Worm (Caenorhabditis elegans) whole organism, L4 larva: Measurements from ENCODE around the gene nhr-129.

Experiments used
- F10B5.3 ChIP-seq: sonication (generic microtip); optimal IDR thresholded peaks from 2 replicates; lab custom pipeline; 2016; ENCODE audit warnings: mild to moderate bottlenecking, missing genetic modification characterization, missing compliant biosample characterization
- F37D6.2 ChIP-seq: sonication (generic microtip); optimal IDR thresholded peaks from 2 replicates; lab custom pipeline; 2016; ENCODE audit warnings: mild to moderate bottlenecking, missing genetic modification characterization, missing compliant biosample characterization
- F44E2.7 ChIP-seq: fragments of 200-800 bp; sonication (Bioruptor generic); IDR thresholded peaks from 2 replicates; pipeline ENCODE4 v2.1.2; 2022; ENCODE audit warnings: missing genetic modification characterization, missing compliant biosample characterization
- Y105C5A.15 ChIP-seq: fragments of 200-800 bp; sonication (Bioruptor generic); IDR thresholded peaks from 2 replicates; pipeline ENCODE4 v1.3.6; 2022; ENCODE audit warnings: missing genetic modification characterization, missing compliant biosample characterization
- Y75B8A.6 ChIP-seq: fragments of 200-800 bp; sonication (Bioruptor generic); IDR thresholded peaks from 2 replicates; pipeline ENCODE4 v1.3.6; 2022; ENCODE audit warnings: missing genetic modification reagents, missing genetic modification characterization, missing compliant biosample characterization
- aha-1 ChIP-seq: fragments of 150-350 bp; peaks from one replicate; lab custom pipeline; 2014; ENCODE audit warnings: missing biosample characterization, missing genetic modification characterization
- arid-1 ChIP-seq: fragments of 200-800 bp; sonication (Bioruptor generic); conservative IDR thresholded peaks from 2 replicates; pipeline ENCODE4 v1.3.6; 2022; ENCODE audit warnings: missing genetic modification reagents, missing genetic modification characterization, missing compliant biosample characterization
- ceh-32 ChIP-seq: sonication (generic microtip); optimal IDR thresholded peaks from 2 replicates; lab custom pipeline; 2016; ENCODE audit warnings: mild to moderate bottlenecking, missing genetic modification characterization, missing compliant biosample characterization; ENCODE audit not compliant: poor library complexity
- ceh-44 ChIP-seq: fragments of 200-800 bp; sonication (Bioruptor generic); IDR thresholded peaks from 2 replicates; pipeline ENCODE4 v1.3.6; 2022; ENCODE audit warnings: missing genetic modification reagents, missing genetic modification characterization, missing compliant biosample characterization
- ces-1 ChIP-seq: fragments of 150-350 bp; sonication (generic microtip); optimal IDR thresholded peaks from 4 replicates; lab custom pipeline; 2014; ENCODE audit warnings: missing biosample characterization, missing genetic modification reagents, missing genetic modification characterization
- ctbp-1 ChIP-seq: fragments of 200-800 bp; sonication (Bioruptor generic); IDR thresholded peaks from 2 replicates; pipeline ENCODE4 v1.3.6; 2022; ENCODE audit warnings: missing genetic modification reagents, missing genetic modification characterization, missing compliant biosample characterization
- daf-16 ChIP-seq, 3 experiments: sonication (generic microtip); optimal IDR thresholded peaks; 2 replicates each; lab custom pipeline; 2016 to 2017; ENCODE audit warnings: missing genetic modification characterization in 3 of 3, missing genetic modification reagents in 3 of 3, mild to moderate bottlenecking in 2 of 3, missing compliant biosample characterization in 2 of 3, missing biosample characterization in 1 of 3, moderate library complexity in 1 of 3
- dmd-6 ChIP-seq: fragments of 200-800 bp; sonication (Bioruptor generic); IDR thresholded peaks from 2 replicates; pipeline ENCODE4 v1.3.6; 2022; ENCODE audit warnings: missing genetic modification reagents, missing genetic modification characterization, missing compliant biosample characterization
- dmd-9 ChIP-seq: fragments of 200-800 bp; sonication (Bioruptor generic); IDR thresholded peaks from 2 replicates; pipeline ENCODE4 v1.3.6; 2022; ENCODE audit warnings: missing genetic modification reagents, missing genetic modification characterization, missing compliant biosample characterization
- egl-27 ChIP-seq: sonication (generic microtip); optimal IDR thresholded peaks from 3 replicates; lab custom pipeline; 2017; ENCODE audit warnings: missing biosample characterization, missing genetic modification reagents, missing genetic modification characterization
- hlh-30 ChIP-seq: sonication (generic microtip); optimal IDR thresholded peaks from 2 replicates; lab custom pipeline; 2017; ENCODE audit warnings: antibody characterized with exemption, mild to moderate bottlenecking, missing genetic modification characterization, missing compliant biosample characterization; ENCODE audit not compliant: insufficient read depth
- jun-1 ChIP-seq: fragments of 150-350 bp; optimal IDR thresholded peaks from 2 replicates; lab custom pipeline; 2014; ENCODE audit warnings: missing biosample characterization, missing genetic modification reagents, missing genetic modification characterization
- lin-39 ChIP-seq: fragments of 150-350 bp; optimal IDR thresholded peaks from 2 replicates; lab custom pipeline; 2014; ENCODE audit warnings: missing biosample characterization, missing genetic modification reagents, missing genetic modification characterization
- lir-3 ChIP-seq: sonication (generic microtip); optimal IDR thresholded peaks from 2 replicates; lab custom pipeline; 2016; ENCODE audit warnings: mild to moderate bottlenecking, missing genetic modification characterization, missing compliant biosample characterization
- madf-9 ChIP-seq: fragments of 200-800 bp; sonication (Bioruptor generic); conservative IDR thresholded peaks from 2 replicates; pipeline ENCODE4 v1.3.6; 2022; ENCODE audit warnings: missing genetic modification reagents, missing genetic modification characterization, missing compliant biosample characterization
- mes-2 ChIP-seq: sonication (generic microtip); optimal IDR thresholded peaks from 2 replicates; lab custom pipeline; 2016; ENCODE audit warnings: missing genotype, mild to moderate bottlenecking, missing genetic modification characterization, missing compliant biosample characterization; ENCODE audit not compliant: poor library complexity, severe bottlenecking
- nhr-10 ChIP-seq: fragments of 150-350 bp; optimal IDR thresholded peaks from 2 replicates; lab custom pipeline; 2014; ENCODE audit warnings: missing biosample characterization, missing genetic modification characterization
- nhr-11 ChIP-seq: fragments of 150-350 bp; optimal IDR thresholded peaks from 2 replicates; lab custom pipeline; 2014; ENCODE audit warnings: missing biosample characterization, missing genetic modification characterization
- nhr-28 ChIP-seq: fragments of 150-350 bp; optimal IDR thresholded peaks from 2 replicates; lab custom pipeline; 2014; ENCODE audit warnings: missing biosample characterization, missing genetic modification characterization
- nhr-6 ChIP-seq: fragments of 150-350 bp; optimal IDR thresholded peaks from 2 replicates; lab custom pipeline; 2014; ENCODE audit warnings: missing biosample characterization, missing genetic modification characterization
- rbr-2 ChIP-seq: sonication (generic microtip); optimal IDR thresholded peaks from 2 replicates; lab custom pipeline; 2016; ENCODE audit warnings: missing genotype, missing genetic modification characterization, missing compliant biosample characterization
- skn-1 ChIP-seq: fragments of 150-350 bp; optimal IDR thresholded peaks from 2 replicates; lab custom pipeline; 2014; ENCODE audit warnings: missing biosample characterization, missing genetic modification characterization
- spr-1 ChIP-seq: sonication (generic microtip); optimal IDR thresholded peaks from 2 replicates; lab custom pipeline; 2016; ENCODE audit warnings: mild to moderate bottlenecking, missing genetic modification characterization, missing compliant biosample characterization
- unc-62 ChIP-seq, 3 experiments: fragments of 150-350 bp in 1 of 3; sonication (generic microtip); optimal IDR thresholded peaks in 2 of 3; peaks in 1 of 3; 1 replicate in 1 of 3; 2 replicates in 2 of 3; lab custom pipeline; 2014 to 2017; ENCODE audit warnings: missing biosample characterization in 3 of 3, missing genetic modification characterization in 3 of 3, missing genetic modification reagents in 3 of 3, missing genotype in 1 of 3
- vab-7 ChIP-seq: fragments of 200-800 bp; sonication (Bioruptor generic); IDR thresholded peaks from 2 replicates; pipeline ENCODE4 v1.3.6; 2022; ENCODE audit warnings: missing genetic modification reagents, missing genetic modification characterization, missing compliant biosample characterization
- zfp-3 ChIP-seq: fragments of 200-800 bp; sonication (Bioruptor generic); conservative IDR thresholded peaks from 2 replicates; pipeline ENCODE4 v1.3.6; 2022; ENCODE audit warnings: missing genetic modification reagents, missing genetic modification characterization, missing compliant biosample characterization
- ztf-11 ChIP-seq: fragments of 150-350 bp; optimal IDR thresholded peaks from 2 replicates; lab custom pipeline; 2014; ENCODE audit warnings: missing biosample characterization, missing genetic modification characterization

The nhr-129 gene

ce11 chrV:13297220-13297619 lies 33.6 kb downstream of the nhr-129 start, which contains the start of gene C26E1.1 (continued):
- no peak for TF ChIP-seq zfp-3 (GFP tag; lab: Robert Waterston, UW)
- TF ChIP-seq dmd-9 (GFP tag; lab: Robert Waterston, UW) = no peak
- no peak for TF ChIP-seq spr-1 (tag; lab: Kevin White, UChicago)

- TF ChIP-seq lin-39 (tag; lab: Kevin White, UChicago) (no peak), unc-62 (GFP tag; optimal IDR thresholded peaks at IDR 0.05 in 1 of 2; lab: Kevin White, UChicago) (peak in 1 of 2 experiments; percentile 63), unc-62 (tag; optimal IDR thresholded peaks at IDR 0.05; lab: Kevin White, UChicago) (no peak)
- TF ChIP-seq, all 104 proteins: peak for 1
These were observed 35.0 kb downstream of the nhr-129 start, which contains the start of gene uig-1 for ce11 chrV:13295859-13296258. TSS of gene uig-1 (minus strand) at chrV:13295978.

ce11 chrV:13294507-13294906 lies 36.3 kb downstream of the nhr-129 start:
- no peak for TF ChIP-seq dmd-6
- no peak for TF ChIP-seq nhr-11 (tag; lab: Kevin White, UChicago)
- no peak for TF ChIP-seq F44E2.7 (GFP tag; lab: Robert Waterston, UW)
- TF ChIP-seq madf-9 (GFP tag; lab: Robert Waterston, UW) = no peak
- no peak for TF ChIP-seq lir-3 (tag; lab: Kevin White, UChicago)

- TF ChIP-seq daf-16 (GFP tag; optimal IDR thresholded peaks at IDR 0.05; lab: Kevin White, UChicago) (peak in 1 of 2 experiments; percentile 36), daf-16 (tag; optimal IDR thresholded peaks at IDR 0.05; lab: Kevin White, UChicago) (no peak), ctbp-1 (no peak), ztf-11 (tag; lab: Kevin White, UChicago) (no peak)
These were observed 41.9 kb downstream of the nhr-129 start for ce11 chrV:13288881-13289280.

- TF ChIP-seq rbr-2 (tag; lab: Kevin White, UChicago) = no peak
- TF ChIP-seq ztf-11 (tag; lab: Kevin White, UChicago) = no peak
- no peak for TF ChIP-seq ces-1 (GFP tag; lab: Kevin White, UChicago)
- TF ChIP-seq nhr-10 (tag; lab: Kevin White, UChicago) = no peak
- peak; percentile 91 for TF ChIP-seq aha-1 (tag; lab: Kevin White, UChicago)
- TF ChIP-seq unc-62 (GFP tag; optimal IDR thresholded peaks at IDR 0.05 in 1 of 2; lab: Kevin White, UChicago) = no peak
- TF ChIP-seq unc-62 (tag; optimal IDR thresholded peaks at IDR 0.05; lab: Kevin White, UChicago) = no peak
- no peak for TF ChIP-seq F37D6.2 (tag; lab: Kevin White, UChicago)
These were observed 44.3 kb downstream of the nhr-129 start for ce11 chrV:13286525-13286924.

ce11 chrV:13285284-13285683 lies 45.5 kb downstream of the nhr-129 start:
- TF ChIP-seq nhr-11 (tag; lab: Kevin White, UChicago) (peak; percentile 27), nhr-28 (tag; lab: Kevin White, UChicago) (peak; percentile 33), ceh-44 (GFP tag; lab: Robert Waterston, UW) (no peak)

ce11 chrV:13282958-13283357 lies 47.9 kb downstream of the nhr-129 start:
- no peak for TF ChIP-seq nhr-6 (tag; lab: Kevin White, UChicago)
- TF ChIP-seq arid-1 (GFP tag; lab: Robert Waterston, UW) = no peak
- no peak for TF ChIP-seq lir-3 (tag; lab: Kevin White, UChicago)
- TF ChIP-seq unc-62 (GFP tag; optimal IDR thresholded peaks at IDR 0.05 in 1 of 2; lab: Kevin White, UChicago) = no peak
- no peak for TF ChIP-seq unc-62 (tag; optimal IDR thresholded peaks at IDR 0.05; lab: Kevin White, UChicago)
- no peak for TF ChIP-seq Y105C5A.15 (GFP tag; lab: Robert Waterston, UW)
- no peak for TF ChIP-seq hlh-30 (tag; lab: Kevin White, UChicago)
- TF ChIP-seq egl-27 = no peak
- TF ChIP-seq vab-7 (GFP tag; lab: Robert Waterston, UW) = no peak
- TF ChIP-seq Y75B8A.6 (GFP tag; lab: Robert Waterston, UW) = no peak
- no peak for TF ChIP-seq skn-1 (tag; lab: Kevin White, UChicago)
- no peak for TF ChIP-seq jun-1 (tag; lab: Kevin White, UChicago)
- no peak for TF ChIP-seq mes-2
- TF ChIP-seq ceh-32 (tag; lab: Kevin White, UChicago) = no peak
- no peak for TF ChIP-seq F10B5.3 (tag; lab: Kevin White, UChicago)
